Fruit fly (Drosophila melanogaster): ENCODE data around the gene Pmvk.
A peak's percentile ranks its signal among the peaks of the same experiment; 100 is the strongest.

Gene Pmvk

dm6 chr2L:19574959-19575625 lies 5.1 kb downstream of the Pmvk start:
- no peak for TF ChIP-seq noc (tag; optimal IDR thresholded peaks at IDR 0.05)

DNA sequence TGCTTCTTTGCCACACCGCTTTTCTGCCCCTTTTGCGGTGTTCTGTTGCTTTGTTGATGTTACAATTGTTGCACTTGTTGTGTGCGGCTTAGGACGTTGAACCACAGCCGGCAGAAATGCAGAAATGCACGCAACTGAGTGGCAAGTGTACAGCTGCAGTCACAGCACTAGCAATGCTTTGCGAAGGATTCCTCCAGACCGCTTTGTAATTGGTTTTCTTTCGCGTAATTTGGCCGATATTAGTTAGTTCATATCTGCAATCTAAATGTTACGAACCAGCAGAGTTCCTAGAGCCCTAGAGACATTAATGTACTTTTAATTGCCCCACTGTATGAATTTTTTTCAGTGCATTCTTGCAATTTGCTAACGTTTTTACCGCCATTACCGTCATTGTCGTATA lies 5.8 kb downstream of the Pmvk start:
- no peak for TF ChIP-seq noc (tag; optimal IDR thresholded peaks at IDR 0.05)

dm6 chr2L:19572496-19573317 lies 7.4 kb downstream of the Pmvk start:
- peak; percentile 85 for TF ChIP-seq noc (tag; optimal IDR thresholded peaks at IDR 0.05)

- no peak for TF ChIP-seq noc (tag; optimal IDR thresholded peaks at IDR 0.05)
Measured at dm6 chr2L:19571574-19572495, 8.3 kb downstream of the Pmvk start.

- TF ChIP-seq noc (tag; optimal IDR thresholded peaks at IDR 0.05), result no peak
Measured at dm6 chr2L:19570806-19571254, 9.3 kb downstream of the Pmvk start.

DNA sequence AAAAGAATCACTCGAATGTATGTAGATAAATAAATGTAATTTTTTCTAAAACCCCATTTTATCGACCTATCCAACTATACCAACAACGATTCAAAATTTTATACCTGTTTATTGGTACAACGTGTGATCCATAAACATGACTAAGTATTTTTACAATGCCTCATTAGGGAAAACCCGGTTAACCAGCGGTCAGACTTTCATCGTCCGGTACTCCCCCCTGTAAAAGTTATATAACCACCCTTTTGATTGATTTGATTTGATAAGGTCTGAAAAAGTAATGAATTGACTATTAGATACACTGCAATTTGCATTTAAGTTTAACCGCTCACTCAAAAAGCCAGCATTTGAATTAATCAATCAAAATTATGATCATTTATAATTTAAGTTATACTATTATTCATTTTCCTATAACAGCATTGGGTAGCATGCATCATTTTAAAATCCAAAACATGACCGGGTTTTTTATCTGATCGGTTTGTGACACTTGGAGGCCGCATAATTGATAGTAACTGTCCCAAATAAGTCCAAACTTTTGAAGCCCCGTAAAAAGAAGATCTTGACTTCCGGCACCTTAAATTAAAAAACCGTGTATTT lies 12.7 kb downstream of the Pmvk start:
- TF ChIP-seq noc (tag; optimal IDR thresholded peaks at IDR 0.05), result no peak

DNA sequence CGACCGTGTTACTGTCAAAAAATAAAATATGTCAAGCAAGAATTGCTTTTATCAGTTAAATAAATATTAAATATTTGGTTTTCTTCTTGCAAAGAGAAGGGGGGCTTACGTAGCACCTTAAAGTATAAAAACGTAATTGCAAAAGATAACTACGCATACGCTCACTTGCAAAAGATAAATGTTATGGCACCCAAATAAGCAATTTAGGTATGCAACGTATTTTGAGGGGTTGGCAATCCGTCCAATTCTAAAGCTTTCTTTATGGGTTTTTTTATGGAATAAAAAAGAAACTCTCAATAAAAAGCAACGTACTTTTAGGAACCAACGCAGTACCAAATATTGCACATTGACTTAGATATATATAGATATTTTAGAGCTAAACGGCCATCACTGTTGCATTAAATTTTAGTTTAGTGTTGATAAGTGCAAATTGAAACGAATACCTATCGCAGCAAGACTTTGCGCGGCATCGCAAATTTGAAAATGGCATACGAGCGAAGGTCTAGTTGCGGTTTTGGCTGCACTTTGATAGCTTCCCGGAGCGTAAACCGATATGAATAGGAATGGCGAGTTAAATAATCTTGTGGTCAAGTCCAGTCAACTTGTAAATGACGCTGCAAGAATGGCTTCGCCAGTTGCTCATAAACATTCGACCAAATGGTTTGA lies 14.8 kb downstream of the Pmvk start, which contains the start of gene CG13077:
Gene CG13077, plus strand, starts transcription at position 631 of the 666 bp plus-strand sequence.
- no peak for TF ChIP-seq noc (tag; optimal IDR thresholded peaks at IDR 0.05)

DNA sequence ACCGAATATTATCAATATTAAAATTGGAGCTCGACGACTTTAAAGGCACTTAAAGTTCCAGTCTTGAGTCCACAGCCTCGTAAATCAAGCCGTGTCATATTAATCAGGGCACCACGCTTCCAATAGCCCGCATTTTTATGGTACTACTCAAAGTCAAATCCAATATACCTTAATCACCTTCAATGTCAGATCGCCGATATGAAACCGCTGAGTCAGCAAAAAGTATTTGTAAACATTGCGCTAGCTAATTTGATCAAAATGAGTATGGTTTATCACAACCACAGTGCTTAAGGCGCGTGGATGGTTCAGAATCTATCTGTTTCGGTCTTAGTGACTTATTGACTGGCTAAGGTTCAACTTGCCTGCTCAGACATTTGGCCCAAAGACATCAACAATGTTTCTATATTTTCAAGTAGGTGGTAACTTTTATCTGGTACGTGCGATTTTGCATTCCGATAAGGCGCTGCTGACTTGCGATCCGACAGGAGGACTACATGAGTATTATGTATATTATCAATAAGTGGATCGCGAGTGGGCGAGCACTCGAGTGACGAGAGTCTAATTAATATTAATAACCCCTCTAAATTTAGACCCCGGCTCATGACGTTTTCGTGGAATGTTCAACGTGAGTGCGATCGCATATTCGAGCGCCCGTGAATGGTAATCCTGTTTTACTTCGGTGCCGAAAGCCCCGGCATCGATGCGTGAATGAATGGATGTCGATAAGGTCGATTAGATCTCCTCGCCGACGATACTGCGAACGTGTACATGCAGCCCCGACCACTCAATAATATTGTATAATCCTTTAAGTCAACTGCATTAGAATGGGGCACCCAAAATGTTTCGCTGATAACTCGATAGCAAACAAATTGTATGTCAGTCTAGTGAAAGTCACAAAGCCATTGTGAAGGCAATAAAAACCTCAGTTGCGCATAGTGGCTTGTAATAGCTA lies 16.8 kb downstream of the Pmvk start, which contains the start of gene CG13078:
Gene CG13078, plus strand, starts transcription at position 902 of the 952 bp plus-strand sequence.
- peak; percentile 80 for TF ChIP-seq noc (tag; optimal IDR thresholded peaks at IDR 0.05)

- no peak for TF ChIP-seq noc (tag; optimal IDR thresholded peaks at IDR 0.05)
Measured at dm6 chr2L:19549412-19549811, 30.7 kb downstream of the Pmvk start.

dm6 chr2L:19548158-19548557 lies 32.0 kb downstream of the Pmvk start, which contains the start of gene Tep4:
Tep4 (plus strand) TSS chr2L:19548507.
- TF ChIP-seq noc (tag; optimal IDR thresholded peaks at IDR 0.05), result no peak

DNA sequence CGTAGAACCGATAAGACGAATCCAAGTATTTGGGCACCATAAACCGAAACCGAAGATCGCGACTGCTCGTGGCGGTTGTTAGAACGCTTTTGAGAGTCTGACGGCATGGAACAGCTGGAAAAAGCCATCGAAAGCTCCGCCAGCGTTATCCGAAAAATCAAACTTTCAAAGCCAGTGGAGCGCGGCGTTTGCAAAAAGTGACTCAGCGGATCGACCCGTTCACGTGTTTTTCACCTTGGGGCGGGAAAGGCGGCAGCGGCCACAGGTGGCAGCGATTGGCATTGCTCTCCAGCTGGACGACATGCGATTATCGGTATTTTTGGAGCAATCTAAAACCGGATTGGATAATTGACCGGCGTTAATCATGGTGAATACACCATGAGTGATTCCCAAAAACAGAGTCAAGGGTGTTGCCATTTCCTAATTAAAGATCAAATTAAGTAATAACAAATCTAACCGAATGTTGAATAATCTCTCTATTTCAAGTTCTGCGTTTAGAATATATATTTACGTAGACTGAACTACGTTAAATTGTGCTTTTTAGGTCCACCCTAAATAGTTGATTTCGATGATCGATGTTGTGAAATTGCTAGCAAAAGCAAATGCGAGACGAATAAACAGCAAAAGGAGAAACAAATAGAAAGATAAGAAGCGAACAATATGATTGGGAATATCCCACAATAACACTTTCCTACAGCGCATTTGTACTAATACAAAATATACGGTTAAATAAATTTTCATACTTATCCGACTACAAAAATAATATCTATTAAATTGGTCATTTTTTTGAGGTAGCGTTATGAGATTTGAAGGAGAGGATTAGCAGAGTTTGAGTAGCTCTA lies 33.1 kb downstream of the Pmvk start, which contains the start of gene CG10337:
Gene CG10337, minus strand, starts transcription at position 91 of the 842 bp plus-strand sequence.
- TF ChIP-seq noc (tag; optimal IDR thresholded peaks at IDR 0.05), result peak; percentile 86

dm6 chr2L:19543010-19543564 lies 37.1 kb downstream of the Pmvk start:
- TF ChIP-seq noc (tag; optimal IDR thresholded peaks at IDR 0.05), result peak; percentile 68
